Fruit fly (Drosophila melanogaster): ENCODE measurements around the gene Gba1a.

The Gba1a gene

dm6 chr3R:23652525-23653108 lies 47.8 kb upstream of the Gba1a start (continued):
- peak; percentile 36 for TF ChIP-seq CG11723 (GFP tag; optimal IDR thresholded peaks at IDR 0.05)
- TF ChIP-seq caup (GFP tag; optimal IDR thresholded peaks at IDR 0.05; ENCODE audit: severe bottlenecking) = peak; percentile 93
- TF ChIP-seq repo (GFP tag; optimal IDR thresholded peaks at IDR 0.05) = no peak
- TF ChIP-seq CG1647 (GFP tag; optimal IDR thresholded peaks at IDR 0.05) = peak; percentile 9
- TF ChIP-seq CG2875 (GFP tag; optimal IDR thresholded peaks at IDR 0.05) = no peak
- TF ChIP-seq E2f2 (GFP tag; IDR thresholded peaks at IDR 0.05) = peak; percentile 39
- TF ChIP-seq prd (optimal IDR thresholded peaks at IDR 0.05) = no peak
- TF ChIP-seq prd (GFP tag; IDR thresholded peaks at IDR 0.05) = no peak; the same call in 2 of the 3 replicates
- no peak for TF ChIP-seq sqz (GFP tag; optimal IDR thresholded peaks at IDR 0.05)
- peak; percentile 39 for TF ChIP-seq Oli (tag; optimal IDR thresholded peaks at IDR 0.05)
- TF ChIP-seq Ptx1 (GFP tag; IDR thresholded peaks at IDR 0.05) = no peak
- TF ChIP-seq CG15479 (GFP tag; optimal IDR thresholded peaks at IDR 0.05) = no peak
- no peak for TF ChIP-seq Dref (GFP tag; IDR thresholded peaks at IDR 0.05)
- TF ChIP-seq lab (GFP tag; optimal IDR thresholded peaks at IDR 0.05) = peak; percentile 92
- TF ChIP-seq CG8290 (GFP tag; optimal IDR thresholded peaks at IDR 0.05) = no peak
- peak in 1 of 2 experiments; percentile 96 for TF ChIP-seq CG8290 (tag; optimal IDR thresholded peaks at IDR 0.05)
- no peak for TF ChIP-seq lola (GFP tag; optimal IDR thresholded peaks at IDR 0.05)
- peak; percentile 23 for TF ChIP-seq NK7.1 (GFP tag; optimal IDR thresholded peaks at IDR 0.05)
- no peak for TF ChIP-seq Elba2 (GFP tag; optimal IDR thresholded peaks at IDR 0.05)
- no peak for TF ChIP-seq mld (GFP tag; IDR thresholded peaks at IDR 0.05; ENCODE audit: partially characterized antibody)
- TF ChIP-seq CG8388 (GFP tag; optimal IDR thresholded peaks at IDR 0.05) = no peak
- TF ChIP-seq CG10565 (GFP tag; optimal IDR thresholded peaks at IDR 0.05) = no peak
- TF ChIP-seq CG6813 (GFP tag; optimal IDR thresholded peaks at IDR 0.05) = peak; percentile 65
- peak; percentile 26 for TF ChIP-seq CG13123 (GFP tag; optimal IDR thresholded peaks at IDR 0.05)
- no peak for TF ChIP-seq salm (tag; optimal IDR thresholded peaks at IDR 0.05)
- peak; percentile 81 for TF ChIP-seq CG2120 (GFP tag; optimal IDR thresholded peaks at IDR 0.05)
- TF ChIP-seq CHES-1-like (GFP tag; optimal IDR thresholded peaks at IDR 0.05) = peak; percentile 60
- peak; percentile 20 for TF ChIP-seq B-H2 (GFP tag; optimal IDR thresholded peaks at IDR 0.05)
- 0 out of 3 replicates have a peak, but pooled peaks have one; percentile 36 for TF ChIP-seq ci (GFP tag; IDR thresholded peaks at IDR 0.05)
- TF ChIP-seq CG17612 (GFP tag; IDR thresholded peaks at IDR 0.05) = peak; percentile 37; the same call in 1 of the 2 replicates
- no peak for TF ChIP-seq CG5245 (GFP tag; optimal IDR thresholded peaks at IDR 0.05)
- TF ChIP-seq emc (GFP tag; optimal IDR thresholded peaks at IDR 0.05) = peak; percentile 40
- TF ChIP-seq trem (tag; optimal IDR thresholded peaks at IDR 0.05) = no peak
- TF ChIP-seq peb (GFP tag; IDR thresholded peaks at IDR 0.05) = no peak
- no peak for TF ChIP-seq HLH4C (GFP tag; IDR thresholded peaks at IDR 0.05; ENCODE audit: partially characterized antibody)
- 0 out of 2 replicates have a peak, but pooled peaks have one; percentile 16 for TF ChIP-seq sens-2 (GFP tag; IDR thresholded peaks at IDR 0.05)
- no peak for TF ChIP-seq CG6254 (GFP tag; optimal IDR thresholded peaks at IDR 0.05)
- peak; percentile 10 for TF ChIP-seq slou (GFP tag; optimal IDR thresholded peaks at IDR 0.05)
- TF ChIP-seq Gsc (GFP tag; IDR thresholded peaks at IDR 0.05) = no peak
- no peak for TF ChIP-seq CG4617 (GFP tag; optimal IDR thresholded peaks at IDR 0.05; ENCODE audit: borderline replicate concordance)
- TF ChIP-seq CG1832 (GFP tag; optimal IDR thresholded peaks at IDR 0.05) = no peak
- TF ChIP-seq gfzf (GFP tag; optimal IDR thresholded peaks at IDR 0.05) = no peak
- peak; percentile 78 for TF ChIP-seq CG18619 (GFP tag; optimal IDR thresholded peaks at IDR 0.05)
- TF ChIP-seq kah (GFP tag; optimal IDR thresholded peaks at IDR 0.05) = no peak
- peak; percentile 2 for TF ChIP-seq ERR (GFP tag; optimal IDR thresholded peaks at IDR 0.05)
- 0 out of 2 replicates have a peak, but pooled peaks have one; percentile 10 for TF ChIP-seq Oaz (GFP tag; IDR thresholded peaks at IDR 0.05)
- TF ChIP-seq disco-r (GFP tag; optimal IDR thresholded peaks at IDR 0.05) = no peak
- TF ChIP-seq crol (GFP tag; IDR thresholded peaks at IDR 0.05) = no peak
- TF ChIP-seq CG17829 (tag; optimal IDR thresholded peaks at IDR 0.05) = no peak
- TF ChIP-seq Nf-YB (GFP tag; optimal IDR thresholded peaks at IDR 0.05) = peak; percentile 27
